Worm (Caenorhabditis elegans) whole organism, late embryonic: ENCODE data around the gene F54F2.14.

Experiments
- C08G9.2 ChIP-seq: sonication (generic microtip); optimal IDR thresholded peaks from 2 replicates; lab custom pipeline; 2016; ENCODE audit warnings: mild to moderate bottlenecking, missing genetic modification characterization, moderate library complexity, missing compliant biosample characterization
- C38D4.7 ChIP-seq: fragments of 200-800 bp; sonication (Bioruptor generic); optimal IDR thresholded peaks from 2 replicates; lab custom pipeline; 2018; ENCODE audit warnings: mild to moderate bottlenecking, missing genetic modification characterization, moderate library complexity, missing compliant biosample characterization
- F13H6.1 ChIP-seq: sonication (generic microtip); optimal IDR thresholded peaks from 2 replicates; lab custom pipeline; 2016; ENCODE audit warnings: missing genetic modification characterization, missing compliant biosample characterization
- K09A11.1 ChIP-seq: sonication (generic microtip); optimal IDR thresholded peaks from 2 replicates; lab custom pipeline; 2017; ENCODE audit warnings: antibody characterized with exemption, mild to moderate bottlenecking, missing genetic modification characterization, missing compliant biosample characterization; ENCODE audit not compliant: insufficient read depth
- T23F11.4 ChIP-seq: fragments of 200-800 bp; sonication (Bioruptor generic); optimal IDR thresholded peaks from 2 replicates; lab custom pipeline; 2018; ENCODE audit warnings: mild to moderate bottlenecking, missing genetic modification characterization, missing compliant biosample characterization
- ahr-1 ChIP-seq: sonication (generic microtip); optimal IDR thresholded peaks from 2 replicates; lab custom pipeline; 2016; ENCODE audit warnings: missing genetic modification characterization, missing compliant biosample characterization
- ceh-14 ChIP-seq: sonication (generic microtip); optimal IDR thresholded peaks from 2 replicates; lab custom pipeline; 2016; ENCODE audit warnings: missing genotype, missing genetic modification characterization, missing compliant biosample characterization
- ceh-18 ChIP-seq: sonication (generic microtip); optimal IDR thresholded peaks from 2 replicates; lab custom pipeline; 2016; ENCODE audit warnings: missing genetic modification characterization, missing compliant biosample characterization
- ceh-2 ChIP-seq: sonication (generic microtip); optimal IDR thresholded peaks from 2 replicates; lab custom pipeline; 2016; ENCODE audit warnings: missing genotype, missing genetic modification characterization, missing compliant biosample characterization
- ceh-24 ChIP-seq: sonication (generic microtip); optimal IDR thresholded peaks from 2 replicates; lab custom pipeline; 2016; ENCODE audit warnings: mild to moderate bottlenecking, missing genetic modification characterization, missing compliant biosample characterization
- ceh-30 ChIP-seq: fragments of 150-350 bp; optimal IDR thresholded peaks from 2 replicates; lab custom pipeline; 2014; ENCODE audit warnings: missing biosample characterization, missing genetic modification characterization
- ceh-31 ChIP-seq: sonication (generic microtip); optimal IDR thresholded peaks from 2 replicates; lab custom pipeline; 2016; ENCODE audit warnings: missing genetic modification characterization, missing compliant biosample characterization
- ceh-34 ChIP-seq: sonication (generic microtip); optimal IDR thresholded peaks from 2 replicates; lab custom pipeline; 2016; ENCODE audit warnings: mild to moderate bottlenecking, missing genetic modification characterization, missing compliant biosample characterization
- ceh-45 ChIP-seq: fragments of 200-800 bp; sonication (Bioruptor generic); IDR thresholded peaks from 2 replicates; pipeline ENCODE4 v1.3.6; 2022; ENCODE audit warnings: missing genetic modification reagents, missing genetic modification characterization, missing compliant biosample characterization
- ceh-48 ChIP-seq: sonication (generic microtip); optimal IDR thresholded peaks from 2 replicates; lab custom pipeline; 2016; ENCODE audit warnings: missing genetic modification characterization, inconsistent platforms, missing compliant biosample characterization
- ceh-9 ChIP-seq: sonication (generic microtip); optimal IDR thresholded peaks from 2 replicates; lab custom pipeline; 2016; ENCODE audit warnings: mild to moderate bottlenecking, missing genetic modification characterization, inconsistent platforms, missing compliant biosample characterization
- che-1 ChIP-seq: sonication (generic microtip); optimal IDR thresholded peaks from 2 replicates; lab custom pipeline; 2016; ENCODE audit warnings: mild to moderate bottlenecking, missing genetic modification characterization, missing compliant biosample characterization
- dmd-4 ChIP-seq: sonication (generic microtip); optimal IDR thresholded peaks from 2 replicates; lab custom pipeline; 2016; ENCODE audit warnings: borderline replicate concordance, missing genetic modification characterization, missing compliant biosample characterization
- dve-1 ChIP-seq: sonication (generic microtip); optimal IDR thresholded peaks from 2 replicates; lab custom pipeline; 2017; ENCODE audit warnings: antibody characterized with exemption, mild to moderate bottlenecking, missing genetic modification characterization, missing compliant biosample characterization
- elt-2 ChIP-seq: sonication (generic microtip); optimal IDR thresholded peaks from 2 replicates; lab custom pipeline; 2016; ENCODE audit warnings: missing genetic modification reagents, missing genetic modification characterization, missing compliant biosample characterization
- elt-4 ChIP-seq: sonication (generic microtip); optimal IDR thresholded peaks from 2 replicates; lab custom pipeline; 2016; ENCODE audit warnings: missing genetic modification characterization, missing compliant biosample characterization
- fax-1 ChIP-seq: sonication (generic microtip); optimal IDR thresholded peaks from 2 replicates; lab custom pipeline; 2016; ENCODE audit warnings: missing genotype, missing genetic modification characterization, missing compliant biosample characterization
- gmeb-2 ChIP-seq: sonication (generic microtip); optimal IDR thresholded peaks from 2 replicates; lab custom pipeline; 2016; ENCODE audit warnings: missing genetic modification characterization, inconsistent platforms, missing compliant biosample characterization
- hlh-30 ChIP-seq: sonication (generic microtip); optimal IDR thresholded peaks from 2 replicates; lab custom pipeline; 2017; ENCODE audit warnings: antibody characterized with exemption, missing genetic modification characterization, missing compliant biosample characterization; ENCODE audit not compliant: insufficient read depth
- hlh-6 ChIP-seq: sonication (generic microtip); optimal IDR thresholded peaks from 2 replicates; lab custom pipeline; 2016; ENCODE audit warnings: missing genotype, missing genetic modification characterization, missing compliant biosample characterization
- hlh-8 ChIP-seq: sonication (generic microtip); optimal IDR thresholded peaks from 2 replicates; lab custom pipeline; 2016; ENCODE audit warnings: missing genotype, missing genetic modification characterization, missing compliant biosample characterization
- lim-6 ChIP-seq: sonication (generic microtip); optimal IDR thresholded peaks from 2 replicates; lab custom pipeline; 2016; ENCODE audit warnings: missing genetic modification characterization, missing compliant biosample characterization
- lin-11 ChIP-seq: fragments of 200-800 bp; sonication (Bioruptor generic); optimal IDR thresholded peaks from 2 replicates; lab custom pipeline; 2018; ENCODE audit warnings: mild to moderate bottlenecking, missing genetic modification characterization, missing compliant biosample characterization
- madf-2 ChIP-seq: sonication (generic microtip); optimal IDR thresholded peaks from 2 replicates; lab custom pipeline; 2017; ENCODE audit warnings: missing genetic modification characterization, missing compliant biosample characterization
- nfya-1 ChIP-seq: sonication (generic microtip); optimal IDR thresholded peaks from 2 replicates; lab custom pipeline; 2017; ENCODE audit warnings: missing genetic modification characterization, mild to moderate bottlenecking, missing compliant biosample characterization, antibody characterized with exemption, moderate library complexity
- nhr-11 ChIP-seq: fragments of 150-350 bp; optimal IDR thresholded peaks from 2 replicates; lab custom pipeline; 2014; ENCODE audit warnings: missing biosample characterization, missing genetic modification characterization
- npax-4 ChIP-seq: sonication (generic microtip); optimal IDR thresholded peaks from 2 replicates; lab custom pipeline; 2016; ENCODE audit warnings: missing genetic modification characterization, missing compliant biosample characterization
- odd-2 ChIP-seq: sonication (generic microtip); optimal IDR thresholded peaks from 2 replicates; lab custom pipeline; 2017; ENCODE audit warnings: antibody characterized with exemption, mild to moderate bottlenecking, missing genetic modification characterization, missing compliant biosample characterization
- pha-2 ChIP-seq: sonication (generic microtip); optimal IDR thresholded peaks from 2 replicates; lab custom pipeline; 2017; ENCODE audit warnings: mild to moderate bottlenecking, missing genetic modification characterization, missing compliant biosample characterization
- pha-4 ChIP-seq: fragments of 150-350 bp; optimal IDR thresholded peaks from 2 replicates; lab custom pipeline; 2018; ENCODE audit warnings: missing biosample characterization, missing genetic modification reagents, missing genetic modification characterization
- pros-1 ChIP-seq: fragments of 150-350 bp; optimal IDR thresholded peaks from 2 replicates; lab custom pipeline; 2014; ENCODE audit warnings: missing biosample characterization, missing genetic modification reagents, missing genetic modification characterization
- rnt-1 ChIP-seq: sonication (generic microtip); optimal IDR thresholded peaks from 2 replicates; lab custom pipeline; 2016; ENCODE audit warnings: missing genetic modification characterization, missing compliant biosample characterization
- sdc-2 ChIP-seq: sonication (generic microtip); optimal IDR thresholded peaks from 2 replicates; lab custom pipeline; 2016; ENCODE audit warnings: missing genotype, missing genetic modification characterization, missing compliant biosample characterization
- sox-2 ChIP-seq: fragments of 200-800 bp; sonication (Bioruptor generic); IDR thresholded peaks from 2 replicates; pipeline ENCODE4 v1.3.6; 2022; ENCODE audit warnings: missing genetic modification reagents, missing genetic modification characterization, missing compliant biosample characterization
- sox-4 ChIP-seq: sonication (generic microtip); optimal IDR thresholded peaks from 2 replicates; lab custom pipeline; 2017; ENCODE audit warnings: mild to moderate bottlenecking, missing genetic modification characterization, inconsistent platforms, missing compliant biosample characterization
- syd-9 ChIP-seq: sonication (generic microtip); optimal IDR thresholded peaks from 2 replicates; lab custom pipeline; 2016; ENCODE audit warnings: mild to moderate bottlenecking, missing genetic modification characterization, moderate library complexity, missing compliant biosample characterization
- tbx-2 ChIP-seq: sonication (generic microtip); optimal IDR thresholded peaks from 2 replicates; lab custom pipeline; 2016; ENCODE audit warnings: missing genetic modification characterization, missing compliant biosample characterization
- tbx-7 ChIP-seq: sonication (generic microtip); optimal IDR thresholded peaks from 2 replicates; lab custom pipeline; 2016; ENCODE audit warnings: missing genotype, missing genetic modification characterization, missing compliant biosample characterization
- unc-3 ChIP-seq, 2 experiments: fragments of 200-800 bp in 1 of 2; sonication (Bioruptor generic) in 1 of 2; sonication (generic microtip) in 1 of 2; conservative IDR thresholded peaks in 1 of 2; optimal IDR thresholded peaks in 1 of 2; 2 replicates each; pipeline versions ENCODE4 v1.3.6 to Lab custom; 2016 to 2022; ENCODE audit warnings: missing compliant biosample characterization in 2 of 2, missing genetic modification characterization in 2 of 2, missing genetic modification reagents in 1 of 2
- unc-42 ChIP-seq: sonication (generic microtip); optimal IDR thresholded peaks from 2 replicates; lab custom pipeline; 2016; ENCODE audit warnings: missing genotype, missing genetic modification characterization, missing compliant biosample characterization
- unc-55 ChIP-seq: sonication (generic microtip); optimal IDR thresholded peaks from 2 replicates; lab custom pipeline; 2017; ENCODE audit warnings: missing biosample characterization, missing genetic modification reagents, missing genetic modification characterization
- zip-5 ChIP-seq: sonication (generic microtip); optimal IDR thresholded peaks from 2 replicates; lab custom pipeline; 2016; ENCODE audit warnings: missing genetic modification characterization, missing compliant biosample characterization

F54F2.14 gene

DNA sequence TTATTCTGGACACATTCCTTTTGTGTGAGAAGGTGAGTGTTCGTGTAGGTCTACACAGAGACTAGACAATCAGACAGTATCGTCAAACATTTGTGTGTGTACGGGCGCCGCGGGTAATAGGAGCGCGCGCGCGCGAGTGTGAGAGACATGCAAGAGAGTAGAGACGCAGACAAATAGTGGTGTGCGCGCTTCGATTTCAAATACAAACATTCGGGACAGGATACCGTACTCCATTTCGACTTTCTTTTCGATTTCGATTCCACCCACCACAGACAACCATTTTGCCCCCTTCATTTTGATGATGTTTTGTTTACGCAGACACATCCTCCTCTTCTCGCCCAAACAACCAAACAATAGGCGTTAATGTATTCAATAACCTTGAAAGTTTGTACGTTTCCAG is 3.4 kb downstream of the F54F2.14 start (continued):
- TF ChIP-seq zip-5 (tag; lab: Kevin White, UChicago) (no peak), ceh-48 (tag; lab: Kevin White, UChicago) (no peak), dmd-4 (no peak), hlh-8 (tag; lab: Kevin White, UChicago) (no peak), npax-4 (tag; lab: Kevin White, UChicago) (no peak), elt-4 (tag; lab: Kevin White, UChicago) (no peak), ahr-1 (tag; lab: Kevin White, UChicago) (no peak), nhr-11 (tag; lab: Kevin White, UChicago) (no peak), unc-55 (GFP tag; lab: Kevin White, UChicago) (peak; percentile 41), sox-2 (GFP tag; lab: Robert Waterston, UW) (no peak), fax-1 (tag; lab: Kevin White, UChicago) (no peak), pha-2 (peak; percentile 26), nfya-1 (tag; lab: Kevin White, UChicago) (peak; percentile 60), odd-2 (tag; lab: Kevin White, UChicago) (no peak), rnt-1 (tag; lab: Kevin White, UChicago) (no peak)

DNA sequence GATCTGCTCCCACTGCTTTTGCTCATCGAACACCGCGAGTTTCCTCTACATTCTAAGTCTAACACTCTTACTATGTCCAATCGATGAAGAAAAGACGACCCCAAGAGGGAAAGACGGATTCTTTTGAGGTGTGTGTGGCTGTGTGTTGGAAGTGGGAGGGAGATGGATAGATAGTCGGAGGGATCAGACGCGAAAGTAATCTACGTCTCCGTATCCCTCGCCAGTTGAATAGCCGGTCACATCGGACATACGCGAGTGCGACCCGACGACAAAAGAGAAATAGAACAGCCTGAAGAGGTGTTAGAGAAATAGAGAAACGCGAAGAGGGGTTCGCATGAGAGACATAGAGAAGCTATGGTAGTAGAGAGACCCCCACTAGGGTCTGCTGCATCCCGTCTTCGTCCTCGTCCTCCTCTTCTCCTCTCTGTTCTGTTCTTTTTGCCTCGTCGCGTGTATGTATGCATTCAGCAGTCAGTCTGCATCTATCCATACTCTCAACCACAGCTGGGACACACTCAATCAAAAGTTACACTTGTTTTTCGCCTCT is 4.3 kb downstream of the F54F2.14 start:
- TF ChIP-seq sox-2 (GFP tag; lab: Robert Waterston, UW) = peak; percentile 75
- TF ChIP-seq ceh-31 (tag; lab: Kevin White, UChicago) = peak; percentile 92
- no peak for TF ChIP-seq odd-2 (tag; lab: Kevin White, UChicago)
- no peak for TF ChIP-seq pha-4 (tag; lab: Kevin White, UChicago)
- no peak for TF ChIP-seq ceh-9 (tag; lab: Kevin White, UChicago)
- TF ChIP-seq C38D4.7 = no peak
- TF ChIP-seq unc-3 (GFP tag; conservative IDR thresholded peaks at IDR 0.05; lab: Robert Waterston, UW) = no peak
- peak; percentile 17 for TF ChIP-seq unc-3 (tag; optimal IDR thresholded peaks at IDR 0.05; lab: Kevin White, UChicago)
- TF ChIP-seq ceh-34 (tag; lab: Kevin White, UChicago) = peak; percentile 93
- peak; percentile 28 for TF ChIP-seq hlh-6 (tag; lab: Kevin White, UChicago)
- TF ChIP-seq ceh-48 (tag; lab: Kevin White, UChicago) = peak; percentile 67
- peak; percentile 60 for TF ChIP-seq ceh-30 (tag; lab: Kevin White, UChicago)
- peak; percentile 3 for TF ChIP-seq lim-6 (tag; lab: Kevin White, UChicago)
- no peak for TF ChIP-seq ceh-24 (tag; lab: Kevin White, UChicago)
- no peak for TF ChIP-seq npax-4 (tag; lab: Kevin White, UChicago)
- TF ChIP-seq gmeb-2 = no peak
- peak; percentile 69 for TF ChIP-seq unc-42
- TF ChIP-seq T23F11.4 (GFP tag; lab: Kevin White, UChicago) = no peak
- no peak for TF ChIP-seq elt-4 (tag; lab: Kevin White, UChicago)
- TF ChIP-seq nfya-1 (tag; lab: Kevin White, UChicago) = peak; percentile 96
- peak; percentile 17 for TF ChIP-seq tbx-7 (tag; lab: Kevin White, UChicago)
- peak; percentile 95 for TF ChIP-seq tbx-2 (tag; lab: Kevin White, UChicago)
- TF ChIP-seq madf-2 = peak; percentile 9
- TF ChIP-seq lin-11 (tag; lab: Kevin White, UChicago) = no peak
- TF ChIP-seq dve-1 (tag; lab: Kevin White, UChicago) = peak; percentile 90
- TF ChIP-seq pha-2 = no peak
- TF ChIP-seq dmd-4 = peak; percentile 6
- peak; percentile 55 for TF ChIP-seq hlh-8 (tag; lab: Kevin White, UChicago)
- TF ChIP-seq syd-9 (tag; lab: Kevin White, UChicago) = peak; percentile 73
- TF ChIP-seq ceh-2 (tag; lab: Kevin White, UChicago) = peak; percentile 54
- peak; percentile 17 for TF ChIP-seq elt-2 (tag; lab: Kevin White, UChicago)
- peak; percentile 10 for TF ChIP-seq che-1 (tag; lab: Kevin White, UChicago)
- peak; percentile 60 for TF ChIP-seq C08G9.2 (tag; lab: Kevin White, UChicago)
- no peak for TF ChIP-seq ahr-1 (tag; lab: Kevin White, UChicago)
- TF ChIP-seq sdc-2 = peak; percentile 10
- TF ChIP-seq unc-55 (GFP tag; lab: Kevin White, UChicago) = peak; percentile 91
- TF ChIP-seq F13H6.1 (tag; lab: Kevin White, UChicago) = peak; percentile 83
- no peak for TF ChIP-seq sox-4 (tag; lab: Kevin White, UChicago)
- no peak for TF ChIP-seq fax-1 (tag; lab: Kevin White, UChicago)
- TF ChIP-seq pros-1 (tag; lab: Kevin White, UChicago) = peak; percentile 93
- no peak for TF ChIP-seq ceh-45
- peak; percentile 33 for TF ChIP-seq K09A11.1
- TF ChIP-seq hlh-30 = peak; percentile 80
- peak; percentile 75 for TF ChIP-seq ceh-14
- TF ChIP-seq ceh-18 (tag; lab: Kevin White, UChicago) = peak; percentile 90
